Worm (Caenorhabditis elegans) whole organism, L3 larva: ENCODE data around the gene F40F11.3.
A peak's percentile ranks its signal among the peaks of the same experiment; 100 is the strongest.

ENCODE experiments used
- R02D3.7 ChIP-seq: fragments of 150-350 bp; optimal IDR thresholded peaks from 2 replicates; lab custom pipeline; 2014; ENCODE audit warnings: missing biosample characterization, missing genetic modification characterization
- ZK546.5 ChIP-seq: sonication (generic microtip); optimal IDR thresholded peaks from 2 replicates; lab custom pipeline; 2017; ENCODE audit warnings: missing biosample characterization, missing genetic modification characterization
- aly-2 ChIP-seq: fragments of 150-350 bp; optimal IDR thresholded peaks from 2 replicates; lab custom pipeline; 2014; ENCODE audit warnings: missing biosample characterization, missing genetic modification characterization
- ama-1 ChIP-seq: fragments of 150-350 bp; optimal IDR thresholded peaks from 2 replicates; lab custom pipeline; 2018
- ceh-16 ChIP-seq: sonication (generic microtip); optimal IDR thresholded peaks from 2 replicates; lab custom pipeline; 2017; ENCODE audit warnings: missing biosample characterization, missing genetic modification characterization
- ceh-28 ChIP-seq: fragments of 150-350 bp; optimal IDR thresholded peaks from 2 replicates; lab custom pipeline; 2014; ENCODE audit warnings: missing biosample characterization, missing genetic modification reagents, missing genetic modification characterization
- ceh-82 ChIP-seq: fragments of 150-350 bp; optimal IDR thresholded peaks from 2 replicates; lab custom pipeline; 2014; ENCODE audit warnings: missing biosample characterization, missing genetic modification characterization
- daf-12 ChIP-seq: fragments of 150-350 bp; optimal IDR thresholded peaks from 2 replicates; lab custom pipeline; 2014; ENCODE audit warnings: missing biosample characterization, missing genetic modification reagents, missing genetic modification characterization
- egl-5 ChIP-seq: fragments of 150-350 bp; optimal IDR thresholded peaks from 2 replicates; lab custom pipeline; 2017; ENCODE audit warnings: missing biosample characterization, missing genetic modification reagents, missing genetic modification characterization, inconsistent platforms
- elt-2 ChIP-seq: sonication (generic microtip); optimal IDR thresholded peaks from 2 replicates; lab custom pipeline; 2016; ENCODE audit warnings: missing genetic modification reagents, mild to moderate bottlenecking, missing genetic modification characterization, missing compliant biosample characterization
- elt-3 ChIP-seq, 3 experiments: fragments of 150-350 bp in 1 of 3; sonication (generic microtip) in 2 of 3; optimal IDR thresholded peaks; 2 replicates in 2 of 3; 4 replicates in 1 of 3; lab custom pipeline; 2014 to 2017; ENCODE audit warnings: missing biosample characterization in 3 of 3, missing genetic modification characterization in 3 of 3
- eor-1 ChIP-seq, 2 experiments: fragments of 150-350 bp; optimal IDR thresholded peaks; 2 replicates each; lab custom pipeline; 2014 to 2018; ENCODE audit warnings: missing biosample characterization in 2 of 2, missing genetic modification characterization in 2 of 2
- fkh-10 ChIP-seq: sonication (generic microtip); optimal IDR thresholded peaks from 2 replicates; lab custom pipeline; 2017; ENCODE audit warnings: missing biosample characterization, missing genetic modification reagents, missing genetic modification characterization
- fos-1 ChIP-seq: fragments of 150-350 bp; optimal IDR thresholded peaks from 2 replicates; lab custom pipeline; 2014; ENCODE audit warnings: missing biosample characterization, missing genetic modification characterization
- hmg-11 ChIP-seq: sonication (generic microtip); optimal IDR thresholded peaks from 2 replicates; lab custom pipeline; 2016; ENCODE audit warnings: missing genetic modification characterization, missing compliant biosample characterization
- jun-1 ChIP-seq: fragments of 150-350 bp; optimal IDR thresholded peaks from 2 replicates; lab custom pipeline; 2014; ENCODE audit warnings: missing biosample characterization, missing genetic modification reagents, missing genetic modification characterization
- lin-15B ChIP-seq: fragments of 150-350 bp; optimal IDR thresholded peaks from 2 replicates; lab custom pipeline; 2014; ENCODE audit warnings: missing biosample characterization, missing genetic modification characterization
- lin-39 ChIP-seq: fragments of 150-350 bp; optimal IDR thresholded peaks from 2 replicates; lab custom pipeline; 2018; ENCODE audit warnings: missing biosample characterization, missing genetic modification reagents, missing genetic modification characterization
- mdl-1 ChIP-seq: fragments of 150-350 bp; optimal IDR thresholded peaks from 2 replicates; lab custom pipeline; 2014; ENCODE audit warnings: missing biosample characterization, missing genetic modification characterization
- nfya-1 ChIP-seq: sonication (generic microtip); optimal IDR thresholded peaks from 2 replicates; lab custom pipeline; 2017; ENCODE audit warnings: missing genetic modification characterization, mild to moderate bottlenecking, missing compliant biosample characterization, antibody characterized with exemption, moderate library complexity; ENCODE audit not compliant: insufficient read depth
- nhr-11 ChIP-seq: fragments of 150-350 bp; optimal IDR thresholded peaks from 2 replicates; lab custom pipeline; 2014; ENCODE audit warnings: missing biosample characterization, missing genetic modification characterization
- nhr-12 ChIP-seq: fragments of 150-350 bp; optimal IDR thresholded peaks from 2 replicates; lab custom pipeline; 2014; ENCODE audit warnings: missing biosample characterization, missing genetic modification characterization
- nhr-23 ChIP-seq: fragments of 150-350 bp; optimal IDR thresholded peaks from 2 replicates; lab custom pipeline; 2014; ENCODE audit warnings: missing biosample characterization, missing genetic modification reagents, missing genetic modification characterization
- nhr-237 ChIP-seq: fragments of 150-350 bp; optimal IDR thresholded peaks from 2 replicates; lab custom pipeline; 2014; ENCODE audit warnings: missing biosample characterization, missing genetic modification characterization
- nhr-25 ChIP-seq: sonication (generic microtip); optimal IDR thresholded peaks from 2 replicates; lab custom pipeline; 2017; ENCODE audit warnings: missing biosample characterization, missing genetic modification characterization
- nhr-28 ChIP-seq: fragments of 150-350 bp; optimal IDR thresholded peaks from 2 replicates; lab custom pipeline; 2014; ENCODE audit warnings: missing biosample characterization, missing genetic modification characterization
- nhr-43 ChIP-seq: sonication (generic microtip); optimal IDR thresholded peaks from 2 replicates; lab custom pipeline; 2016; ENCODE audit warnings: mild to moderate bottlenecking, missing genetic modification characterization, missing compliant biosample characterization; ENCODE audit not compliant: poor library complexity, severe bottlenecking
- nhr-67 ChIP-seq: fragments of 150-350 bp; optimal IDR thresholded peaks from 2 replicates; lab custom pipeline; 2014; ENCODE audit warnings: missing biosample characterization, missing genetic modification characterization
- nhr-76 ChIP-seq: fragments of 150-350 bp; sonication (generic microtip); optimal IDR thresholded peaks from 5 replicates; lab custom pipeline; 2014; ENCODE audit warnings: missing biosample characterization, missing genetic modification characterization
- pha-4 ChIP-seq: fragments of 150-350 bp; optimal IDR thresholded peaks from 2 replicates; lab custom pipeline; 2014; ENCODE audit warnings: missing biosample characterization, missing genetic modification reagents, missing genetic modification characterization
- pqm-1 ChIP-seq: fragments of 150-350 bp; optimal IDR thresholded peaks from 2 replicates; lab custom pipeline; 2017; ENCODE audit warnings: missing biosample characterization, missing genetic modification characterization, inconsistent platforms
- sea-2 ChIP-seq: fragments of 150-350 bp; sonication (generic microtip); optimal IDR thresholded peaks from 4 replicates; lab custom pipeline; 2014; ENCODE audit warnings: missing biosample characterization, missing genetic modification reagents, missing genetic modification characterization
- skn-1 ChIP-seq: fragments of 150-350 bp; optimal IDR thresholded peaks from 2 replicates; lab custom pipeline; 2014; ENCODE audit warnings: missing biosample characterization, missing genetic modification characterization
- snpc-4 ChIP-seq: fragments of 150-350 bp; optimal IDR thresholded peaks from 2 replicates; lab custom pipeline; 2014; ENCODE audit warnings: missing biosample characterization, missing genetic modification characterization
- unc-39 ChIP-seq: sonication (generic microtip); optimal IDR thresholded peaks from 4 replicates; lab custom pipeline; 2017; ENCODE audit warnings: missing biosample characterization, missing genetic modification characterization
- unc-62 ChIP-seq: fragments of 150-350 bp; sonication (generic microtip); optimal IDR thresholded peaks from 4 replicates; lab custom pipeline; 2014; ENCODE audit warnings: missing biosample characterization, missing genetic modification reagents, missing genetic modification characterization
- zag-1 ChIP-seq: fragments of 150-350 bp; optimal IDR thresholded peaks from 2 replicates; lab custom pipeline; 2014; ENCODE audit warnings: missing biosample characterization, missing genetic modification characterization
- ztf-11 ChIP-seq: fragments of 150-350 bp; optimal IDR thresholded peaks from 2 replicates; lab custom pipeline; 2014; ENCODE audit warnings: missing biosample characterization, missing genetic modification characterization

The F40F11.3 gene

DNA sequence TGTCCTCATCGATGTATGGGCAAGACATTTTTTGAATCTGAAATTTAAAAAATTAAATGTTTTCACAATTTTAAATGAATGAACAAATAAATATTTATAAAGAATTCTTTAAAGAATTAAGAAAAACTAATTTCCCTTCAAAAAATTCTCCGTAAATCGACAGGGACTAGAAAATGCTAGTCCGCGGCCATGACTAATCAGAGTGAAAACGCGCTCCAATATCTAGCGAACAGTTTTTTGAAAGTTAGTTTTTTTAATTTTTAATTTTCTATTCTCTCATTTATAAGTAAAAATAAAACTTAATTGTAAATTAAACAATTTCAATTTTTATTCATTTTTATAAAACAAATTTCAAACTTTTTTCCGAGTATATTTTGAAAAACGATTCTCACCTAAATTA, 983 bp downstream of the F40F11.3 start:
- peak; percentile 34 for TF ChIP-seq nhr-43 (tag; lab: Kevin White, UChicago)
- no peak for TF ChIP-seq ztf-11 (tag; lab: Kevin White, UChicago)
- no peak for TF ChIP-seq nhr-28
- TF ChIP-seq ceh-28 (tag; lab: Kevin White, UChicago) = no peak
- no peak for TF ChIP-seq nhr-67 (tag; lab: Kevin White, UChicago)
- peak; percentile 81 for TF ChIP-seq R02D3.7 (tag; lab: Kevin White, UChicago)
- peak; percentile 61 for TF ChIP-seq nhr-23 (tag; lab: Kevin White, UChicago)
- peak; percentile 18 for TF ChIP-seq ama-1 (lab: Kevin White, UChicago)
- TF ChIP-seq nfya-1 (tag; lab: Kevin White, UChicago) = peak; percentile 69
- TF ChIP-seq pha-4 = peak; percentile 82
- TF ChIP-seq lin-15B (tag; lab: Kevin White, UChicago) = peak; percentile 67

DNA sequence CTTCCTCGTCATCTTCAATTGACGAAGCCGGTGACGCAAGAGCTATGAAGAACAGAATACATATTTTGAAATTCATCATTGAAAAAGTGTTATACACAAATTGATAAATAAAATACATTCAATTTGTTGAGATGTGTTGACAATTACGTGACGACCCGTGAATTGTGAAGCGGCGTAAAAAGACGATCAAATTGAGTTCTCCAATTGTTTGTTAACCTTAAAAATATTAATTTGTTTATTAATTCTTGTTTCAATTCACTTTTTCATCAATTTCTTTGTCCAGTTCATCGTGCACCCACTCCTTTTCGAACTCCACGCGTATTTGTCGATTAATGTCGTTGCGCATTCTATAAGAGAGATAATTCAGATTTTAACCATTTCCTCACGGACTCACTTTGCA, 1.6 kb downstream of the F40F11.3 start, which contains the start of gene spe-36:
Gene spe-36, minus strand, starts transcription at position 101 of the 400 bp plus-strand sequence.
- no peak for TF ChIP-seq aly-2 (tag; lab: Kevin White, UChicago)
- TF ChIP-seq nhr-12 = no peak
- TF ChIP-seq ztf-11 (tag; lab: Kevin White, UChicago) = no peak
- no peak for TF ChIP-seq fkh-10 (GFP tag; lab: Kevin White, UChicago)
- TF ChIP-seq unc-39 = no peak
- TF ChIP-seq ZK546.5 (tag; lab: Kevin White, UChicago) = no peak
- no peak for TF ChIP-seq daf-12 (tag; lab: Kevin White, UChicago)
- TF ChIP-seq skn-1 = no peak
- no peak for TF ChIP-seq unc-62
- TF ChIP-seq nhr-25 (tag; lab: Kevin White, UChicago) = no peak
- no peak for TF ChIP-seq snpc-4 (tag; lab: Kevin White, UChicago)
- no peak for TF ChIP-seq nfya-1 (tag; lab: Kevin White, UChicago)

DNA sequence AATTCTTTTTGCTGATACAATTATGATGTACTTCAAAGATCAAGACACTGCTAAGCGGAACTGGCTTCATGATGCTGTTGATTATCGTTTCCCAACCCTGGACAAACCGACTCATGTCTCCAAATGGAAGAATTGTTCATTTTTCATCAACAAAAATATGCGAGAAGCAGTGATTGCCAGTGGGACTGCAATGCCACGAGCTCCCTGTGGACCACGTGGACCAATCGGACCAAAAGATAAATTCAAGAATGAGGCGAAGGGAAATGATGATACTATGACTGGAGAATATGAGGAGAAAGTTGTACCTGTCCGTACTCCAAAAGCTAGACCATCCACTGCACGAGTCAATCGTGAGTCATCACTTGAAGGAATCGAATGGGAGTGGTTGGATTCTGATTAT, 7.3 kb downstream of the F40F11.3 start:
- TF ChIP-seq ztf-11 (tag; lab: Kevin White, UChicago) (no peak), nhr-237 (tag; lab: Kevin White, UChicago) (no peak), ceh-16 (tag; lab: Kevin White, UChicago) (no peak), jun-1 (tag; lab: Kevin White, UChicago) (no peak), nhr-11 (tag; lab: Kevin White, UChicago) (no peak), eor-1 (tag; optimal IDR thresholded peaks at IDR 0.05; lab: Kevin White, UChicago) (no peak), unc-62 (no peak), lin-39 (tag; lab: Kevin White, UChicago) (no peak), nhr-43 (tag; lab: Kevin White, UChicago) (no peak), pha-4 (no peak), fkh-10 (GFP tag; lab: Kevin White, UChicago) (no peak), ceh-28 (tag; lab: Kevin White, UChicago) (no peak), elt-3 (tag; optimal IDR thresholded peaks at IDR 0.05; lab: Kevin White, UChicago) (no peak), ceh-82 (tag; lab: Kevin White, UChicago) (no peak), nhr-67 (tag; lab: Kevin White, UChicago) (no peak), hmg-11 (tag; lab: Kevin White, UChicago) (no peak), sea-2 (GFP tag; lab: Kevin White, UChicago) (no peak)
- TF ChIP-seq, all 47 proteins: peak for 0

DNA sequence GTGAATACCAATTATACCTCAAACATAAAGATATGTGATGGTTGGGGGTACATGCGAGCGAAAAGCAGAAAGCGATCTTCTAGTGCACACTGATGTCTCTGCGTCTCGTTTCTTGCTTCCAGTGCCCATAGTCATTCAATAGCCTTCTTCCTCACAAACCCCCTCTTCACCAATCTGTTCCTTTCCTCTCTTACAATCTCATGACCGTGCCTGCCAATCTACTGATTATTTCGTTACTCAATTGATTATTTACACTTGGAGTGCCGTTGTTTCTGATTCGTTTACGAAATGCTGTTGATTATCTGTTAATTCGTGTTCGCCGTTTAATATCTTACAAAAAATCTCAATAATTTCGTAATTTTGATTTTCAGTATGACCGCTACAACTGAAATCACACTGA, 8.9 kb downstream of the F40F11.3 start:
- TF ChIP-seq nhr-12 (no peak), nhr-11 (tag; lab: Kevin White, UChicago) (no peak), elt-2 (tag; lab: Kevin White, UChicago) (peak; percentile 32)

DNA sequence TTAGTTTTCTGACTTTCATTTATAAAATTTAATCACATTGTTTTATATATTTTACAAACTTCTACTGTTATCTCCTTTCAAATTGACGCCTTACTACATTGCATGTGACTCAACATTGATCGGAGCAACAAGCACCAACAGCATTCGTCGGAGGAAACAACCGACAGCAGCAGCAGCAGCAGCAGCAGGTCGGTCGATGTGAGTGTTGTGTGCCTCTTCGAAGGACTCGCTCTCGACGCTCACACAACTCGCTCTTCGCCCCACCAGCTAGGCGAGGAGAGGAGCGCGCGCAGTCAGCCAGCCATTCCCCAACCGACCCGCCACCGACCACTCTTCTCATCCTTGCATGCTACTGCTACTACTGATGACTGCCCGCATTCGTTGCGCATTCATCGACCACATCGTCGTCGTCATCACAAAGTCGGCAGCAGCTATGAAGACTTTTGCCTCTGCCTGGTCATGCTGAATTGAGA, 9.9 kb downstream of the F40F11.3 start, which contains the start of gene F12F6.1:
Gene F12F6.1, plus strand, starts transcription at position 51 of the 473 bp plus-strand sequence.
- TF ChIP-seq pqm-1 (tag; lab: Kevin White, UChicago) (no peak), nhr-43 (tag; lab: Kevin White, UChicago) (no peak), egl-5 (tag; lab: Kevin White, UChicago) (no peak), pha-4 (peak; percentile 43), nhr-67 (tag; lab: Kevin White, UChicago) (no peak), hmg-11 (tag; lab: Kevin White, UChicago) (no peak), nfya-1 (tag; lab: Kevin White, UChicago) (peak; percentile 41), elt-2 (tag; lab: Kevin White, UChicago) (peak; percentile 36), aly-2 (tag; lab: Kevin White, UChicago) (no peak), unc-62 (no peak), lin-15B (tag; lab: Kevin White, UChicago) (no peak), ZK546.5 (tag; lab: Kevin White, UChicago) (no peak), nhr-76 (tag; lab: Kevin White, UChicago) (no peak), nhr-237 (tag; lab: Kevin White, UChicago) (no peak), daf-12 (tag; lab: Kevin White, UChicago) (no peak), skn-1 (peak; percentile 48), fos-1 (no peak), ceh-16 (tag; lab: Kevin White, UChicago) (no peak), R02D3.7 (tag; lab: Kevin White, UChicago) (no peak), ceh-28 (tag; lab: Kevin White, UChicago) (no peak), mdl-1 (tag; lab: Kevin White, UChicago) (no peak), ama-1 (lab: Kevin White, UChicago) (no peak), zag-1 (tag; lab: Kevin White, UChicago) (no peak)
